Worm (Caenorhabditis elegans) whole organism, L2 larva: ENCODE data around the gene polk-1.

Source experiments
- ama-1 ChIP-seq: fragments of 150-350 bp; optimal IDR thresholded peaks from 2 replicates; lab custom pipeline; 2018; ENCODE audit warnings: inconsistent platforms
- blmp-1 ChIP-seq: sonication (generic microtip); optimal IDR thresholded peaks from 2 replicates; lab custom pipeline; 2017; ENCODE audit warnings: missing genetic modification characterization, mild to moderate bottlenecking, missing compliant biosample characterization, antibody characterized with exemption, moderate library complexity; ENCODE audit not compliant: insufficient read depth
- egl-27 ChIP-seq: sonication (generic microtip); optimal IDR thresholded peaks from 3 replicates; lab custom pipeline; 2017; ENCODE audit warnings: missing biosample characterization, missing genetic modification reagents, missing genetic modification characterization
- lin-39 ChIP-seq: fragments of 150-350 bp; optimal IDR thresholded peaks from 2 replicates; lab custom pipeline; 2014; ENCODE audit warnings: missing biosample characterization, missing genetic modification reagents, missing genetic modification characterization
- mdl-1 ChIP-seq, 2 experiments: fragments of 150-350 bp in 1 of 2; sonication (generic microtip) in 1 of 2; optimal IDR thresholded peaks; 2 replicates each; lab custom pipeline; 2017; ENCODE audit warnings: missing biosample characterization in 2 of 2, missing genetic modification characterization in 2 of 2
- nhr-12 ChIP-seq: fragments of 150-350 bp; optimal IDR thresholded peaks from 2 replicates; lab custom pipeline; 2014; ENCODE audit warnings: missing biosample characterization, missing genetic modification characterization
- unc-55 ChIP-seq: fragments of 150-350 bp; sonication (generic microtip); optimal IDR thresholded peaks from 3 replicates; lab custom pipeline; 2014; ENCODE audit warnings: missing biosample characterization, missing genetic modification reagents, missing genetic modification characterization
- ztf-11 ChIP-seq: sonication (generic microtip); optimal IDR thresholded peaks from 2 replicates; lab custom pipeline; 2017; ENCODE audit warnings: missing biosample characterization, missing genetic modification characterization

DNA sequence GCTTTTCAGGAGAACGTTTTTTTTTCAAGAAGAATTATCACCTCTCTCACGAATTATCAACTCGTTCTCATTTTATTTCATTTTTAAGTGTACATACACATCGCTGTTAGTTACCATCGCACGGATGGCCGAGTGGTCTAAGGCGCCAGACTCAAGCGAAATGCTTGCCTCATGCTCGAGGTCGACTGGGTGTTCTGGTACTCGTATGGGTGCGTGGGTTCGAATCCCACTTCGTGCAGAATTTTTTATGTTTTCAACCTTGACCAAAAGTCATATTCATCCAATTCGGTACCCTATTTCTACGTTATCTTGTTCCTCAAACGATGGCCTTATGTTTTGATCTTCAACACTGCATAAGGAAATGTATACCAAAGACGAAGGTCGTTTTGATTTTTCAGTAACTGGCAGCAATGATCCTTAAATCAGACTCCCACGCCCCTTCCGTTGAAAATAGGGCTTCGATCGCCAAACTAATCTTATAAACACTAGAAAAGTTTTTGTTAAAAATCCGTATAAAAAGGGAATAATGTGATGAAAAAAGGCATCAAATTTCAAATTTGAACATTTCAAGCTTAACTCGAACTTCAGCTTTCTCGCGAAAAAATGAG is 10.9 kb upstream of the polk-1 start, which contains the start of gene fip-1:
- TF ChIP-seq ama-1 (lab: Kevin White, UChicago): no peak
- no peak for TF ChIP-seq unc-55 (GFP tag; lab: Kevin White, UChicago)
- TF ChIP-seq egl-27 (tag; lab: Kevin White, UChicago): no peak
- no peak for TF ChIP-seq ztf-11 (tag; lab: Kevin White, UChicago)
- no peak for TF ChIP-seq blmp-1 (tag; lab: Kevin White, UChicago)
- TF ChIP-seq mdl-1 (tag; optimal IDR thresholded peaks at IDR 0.05; lab: Kevin White, UChicago): no peak
- no peak for TF ChIP-seq lin-39
- TF ChIP-seq nhr-12: no peak
